Fruit fly (Drosophila melanogaster) S2 (cell line): ENCODE data around the gene Rab39.

Experiments
- CG8478 ChIP-seq: fragments of >200 bp; optimal IDR thresholded peaks from 2 replicates; lab custom pipeline; 2018
- CTCF ChIP-seq, 2 experiments: fragments of >200 bp; optimal IDR thresholded peaks; 2 replicates each; lab custom pipeline; 2018

dm6 chrX:7703865-7704221, 30.9 kb upstream of the Rab39 start:
- no peak for TF ChIP-seq CTCF (optimal IDR thresholded peaks at IDR 0.05; lab: Kevin White, UChicago)
- TF ChIP-seq CG8478 (lab: Kevin White, UChicago): no peak
